Worm (Caenorhabditis elegans): ENCODE results near the gene nape-2.
A peak's percentile ranks its signal among the peaks of the same experiment; 100 is the strongest.

The nape-2 gene

ce11 chrIV:3755355-3755754 lies 16.6 kb upstream of the nape-2 start, which contains the start of gene Y37E11AR.7:
Gene Y37E11AR.7, minus strand, starts transcription at chrIV:3755455.
- TF ChIP-seq blmp-1 (tag; optimal IDR thresholded peaks at IDR 0.05; ENCODE audit: insufficient read depth) (no peak), lin-13 (GFP tag; optimal IDR thresholded peaks at IDR 0.05) (no peak), ZK546.5 (tag; optimal IDR thresholded peaks at IDR 0.05) (no peak), fos-1 (tag; optimal IDR thresholded peaks at IDR 0.05) (no peak), nhr-23 (tag; optimal IDR thresholded peaks at IDR 0.05) (no peak), nhr-25 (tag; optimal IDR thresholded peaks at IDR 0.05) (no peak), ama-1 (optimal IDR thresholded peaks at IDR 0.05) (no peak), nhr-11 (tag; optimal IDR thresholded peaks at IDR 0.05) (no peak), unc-39 (tag; optimal IDR thresholded peaks at IDR 0.05) (no peak), unc-55 (GFP tag; optimal IDR thresholded peaks at IDR 0.05) (no peak), lin-11 (tag; optimal IDR thresholded peaks at IDR 0.05) (no peak), elt-1 (tag; optimal IDR thresholded peaks at IDR 0.05) (no peak), skn-1 (tag; optimal IDR thresholded peaks at IDR 0.05) (no peak), nhr-21 (tag; optimal IDR thresholded peaks at IDR 0.05) (no peak), nhr-77 (tag; optimal IDR thresholded peaks at IDR 0.05) (no peak), zag-1 (tag; optimal IDR thresholded peaks at IDR 0.05) (no peak), elt-3 (tag; optimal IDR thresholded peaks at IDR 0.05) (no peak), dmd-4 (tag; optimal IDR thresholded peaks at IDR 0.05) (no peak)

- TF ChIP-seq nhr-129 (tag; optimal IDR thresholded peaks at IDR 0.05) (peak; percentile 17), elt-3 (tag; optimal IDR thresholded peaks at IDR 0.05) (no peak), nhr-77 (tag; optimal IDR thresholded peaks at IDR 0.05) (no peak), alr-1 (tag; optimal IDR thresholded peaks at IDR 0.05) (no peak), lin-13 (GFP tag; optimal IDR thresholded peaks at IDR 0.05) (no peak)
These were observed 13.6 kb upstream of the nape-2 start for ce11 chrIV:3752276-3752675.

ce11 chrIV:3751001-3751400 lies 12.3 kb upstream of the nape-2 start, which contains the start of gene ugt-45:
Gene ugt-45, minus strand, starts transcription at chrIV:3751101.
- no peak for TF ChIP-seq peb-1 (tag; optimal IDR thresholded peaks at IDR 0.05)
- TF ChIP-seq unc-55 (GFP tag; optimal IDR thresholded peaks at IDR 0.05) = no peak
- TF ChIP-seq ztf-11 (tag; optimal IDR thresholded peaks at IDR 0.05) = no peak
- no peak for TF ChIP-seq ceh-16 (tag; optimal IDR thresholded peaks at IDR 0.05)
- TF ChIP-seq elt-3 (tag; optimal IDR thresholded peaks at IDR 0.05) = no peak
- no peak for TF ChIP-seq nhr-10 (tag; optimal IDR thresholded peaks at IDR 0.05)
- TF ChIP-seq mbf-1 (tag; optimal IDR thresholded peaks at IDR 0.05) = no peak
- TF ChIP-seq nhr-12 (tag; optimal IDR thresholded peaks at IDR 0.05) = no peak
- no peak for TF ChIP-seq nhr-23 (tag; optimal IDR thresholded peaks at IDR 0.05)
- TF ChIP-seq skn-1 (tag; optimal IDR thresholded peaks at IDR 0.05) = no peak

- no peak for TF ChIP-seq mab-5 (tag; optimal IDR thresholded peaks at IDR 0.05)
- no peak for TF ChIP-seq peb-1 (tag; optimal IDR thresholded peaks at IDR 0.05)
- TF ChIP-seq ceh-16 (tag; optimal IDR thresholded peaks at IDR 0.05) = no peak
- no peak for TF ChIP-seq nhr-129 (tag; optimal IDR thresholded peaks at IDR 0.05)
- no peak for TF ChIP-seq nhr-77 (tag; optimal IDR thresholded peaks at IDR 0.05)
- TF ChIP-seq unc-39 (tag; optimal IDR thresholded peaks at IDR 0.05) = no peak
- TF ChIP-seq crh-2 (tag; optimal IDR thresholded peaks at IDR 0.05) = no peak
- TF ChIP-seq unc-62 (GFP tag; optimal IDR thresholded peaks at IDR 0.05) = no peak
- TF ChIP-seq lsy-2 (tag; optimal IDR thresholded peaks at IDR 0.05) = no peak
- TF ChIP-seq sem-4 (tag; optimal IDR thresholded peaks at IDR 0.05) = no peak
- TF ChIP-seq R02D3.7 (tag; optimal IDR thresholded peaks at IDR 0.05) = no peak
- TF ChIP-seq zag-1 (tag; optimal IDR thresholded peaks at IDR 0.05) = no peak
- no peak for TF ChIP-seq lin-39 (tag; optimal IDR thresholded peaks at IDR 0.05)
These were observed 7.1 kb upstream of the nape-2 start for ce11 chrIV:3745806-3746205.

- TF ChIP-seq elt-3 (tag; optimal IDR thresholded peaks at IDR 0.05) (no peak), nhr-12 (tag; optimal IDR thresholded peaks at IDR 0.05) (no peak), nhr-21 (tag; optimal IDR thresholded peaks at IDR 0.05) (no peak)
These were observed 5.0 kb upstream of the nape-2 start, which contains the start of gene siah-1 for ce11 chrIV:3743748-3744147. Gene siah-1, plus strand, starts transcription at chrIV:3744048.

ce11 chrIV:3742426-3742839 lies 3.7 kb upstream of the nape-2 start:
- peak; percentile 48 for TF ChIP-seq ama-1 (optimal IDR thresholded peaks at IDR 0.05)
- TF ChIP-seq sma-3 (GFP tag; optimal IDR thresholded peaks at IDR 0.05) = peak; percentile 67
- TF ChIP-seq lin-11 (tag; optimal IDR thresholded peaks at IDR 0.05) = peak; percentile 39
- peak; percentile 71 for TF ChIP-seq ztf-4 (tag; optimal IDR thresholded peaks at IDR 0.05)
- TF ChIP-seq C34F6.9 (tag; optimal IDR thresholded peaks at IDR 0.05) = peak; percentile 94
- peak; percentile 80 for TF ChIP-seq fos-1 (tag; optimal IDR thresholded peaks at IDR 0.05)
- no peak for TF ChIP-seq unc-39 (tag; optimal IDR thresholded peaks at IDR 0.05)
- TF ChIP-seq ceh-16 (tag; optimal IDR thresholded peaks at IDR 0.05) = no peak
- peak; percentile 39 for TF ChIP-seq egl-27 (tag; optimal IDR thresholded peaks at IDR 0.05)
- TF ChIP-seq lin-39 (tag; optimal IDR thresholded peaks at IDR 0.05) = no peak
- TF ChIP-seq mbf-1 (tag; optimal IDR thresholded peaks at IDR 0.05) = no peak
- no peak for TF ChIP-seq peb-1 (tag; optimal IDR thresholded peaks at IDR 0.05)
- no peak for TF ChIP-seq nhr-23 (tag; optimal IDR thresholded peaks at IDR 0.05)
- TF ChIP-seq F13H6.1 (tag; optimal IDR thresholded peaks at IDR 0.05) = peak; percentile 95
- TF ChIP-seq gmeb-1 (tag; optimal IDR thresholded peaks at IDR 0.05) = peak; percentile 80
- no peak for TF ChIP-seq ceh-82 (tag; optimal IDR thresholded peaks at IDR 0.05)
- peak; percentile 77 for TF ChIP-seq lin-13 (GFP tag; optimal IDR thresholded peaks at IDR 0.05)
- no peak for TF ChIP-seq R02D3.7 (tag; optimal IDR thresholded peaks at IDR 0.05)
- peak; percentile 87 for TF ChIP-seq nhr-25 (tag; optimal IDR thresholded peaks at IDR 0.05)
- peak; percentile 1 for TF ChIP-seq zag-1 (tag; optimal IDR thresholded peaks at IDR 0.05)
- TF ChIP-seq sma-9 (GFP tag; optimal IDR thresholded peaks at IDR 0.05) = peak; percentile 90
- no peak for TF ChIP-seq sma-9 (tag; optimal IDR thresholded peaks at IDR 0.05)
- no peak for TF ChIP-seq elt-3 (tag; optimal IDR thresholded peaks at IDR 0.05)
- TF ChIP-seq nhr-77 (tag; optimal IDR thresholded peaks at IDR 0.05) = no peak
